Worm (Caenorhabditis elegans) whole organism, L3 larva: ENCODE results near the gene W03B1.9.
"Not testable (repeated sequence)": the region's sequence is repeated elsewhere in the genome, so short reads cannot be mapped to it uniquely, and the experiment has no call there.

ENCODE experiments used
- ceh-16 ChIP-seq: sonication (generic microtip); optimal IDR thresholded peaks from 2 replicates; lab custom pipeline; 2017; ENCODE audit warnings: missing biosample characterization, missing genetic modification characterization
- elt-1 ChIP-seq: fragments of 150-350 bp; optimal IDR thresholded peaks from 2 replicates; lab custom pipeline; 2014; ENCODE audit warnings: missing biosample characterization, missing genetic modification characterization
- elt-2 ChIP-seq: sonication (generic microtip); optimal IDR thresholded peaks from 2 replicates; lab custom pipeline; 2016; ENCODE audit warnings: missing genetic modification reagents, mild to moderate bottlenecking, missing genetic modification characterization, missing compliant biosample characterization
- mml-1 ChIP-seq: fragments of 150-350 bp; sonication (generic microtip); optimal IDR thresholded peaks from 3 replicates; lab custom pipeline; 2014; ENCODE audit warnings: missing biosample characterization, missing genetic modification characterization
- nhr-237 ChIP-seq: fragments of 150-350 bp; optimal IDR thresholded peaks from 2 replicates; lab custom pipeline; 2014; ENCODE audit warnings: missing biosample characterization, missing genetic modification characterization
- pha-4 ChIP-seq: fragments of 150-350 bp; optimal IDR thresholded peaks from 2 replicates; lab custom pipeline; 2014; ENCODE audit warnings: missing biosample characterization, missing genetic modification reagents, missing genetic modification characterization
- sea-2 ChIP-seq: fragments of 150-350 bp; sonication (generic microtip); optimal IDR thresholded peaks from 4 replicates; lab custom pipeline; 2014; ENCODE audit warnings: missing biosample characterization, missing genetic modification reagents, missing genetic modification characterization
- skn-1 ChIP-seq: fragments of 150-350 bp; optimal IDR thresholded peaks from 2 replicates; lab custom pipeline; 2014; ENCODE audit warnings: missing biosample characterization, missing genetic modification characterization
- unc-39 ChIP-seq: sonication (generic microtip); optimal IDR thresholded peaks from 4 replicates; lab custom pipeline; 2017; ENCODE audit warnings: missing biosample characterization, missing genetic modification characterization
- zag-1 ChIP-seq: fragments of 150-350 bp; optimal IDR thresholded peaks from 2 replicates; lab custom pipeline; 2014; ENCODE audit warnings: missing biosample characterization, missing genetic modification characterization
- ztf-4 ChIP-seq: fragments of 150-350 bp; optimal IDR thresholded peaks from 2 replicates; lab custom pipeline; 2014; ENCODE audit warnings: missing biosample characterization, missing genetic modification characterization

DNA sequence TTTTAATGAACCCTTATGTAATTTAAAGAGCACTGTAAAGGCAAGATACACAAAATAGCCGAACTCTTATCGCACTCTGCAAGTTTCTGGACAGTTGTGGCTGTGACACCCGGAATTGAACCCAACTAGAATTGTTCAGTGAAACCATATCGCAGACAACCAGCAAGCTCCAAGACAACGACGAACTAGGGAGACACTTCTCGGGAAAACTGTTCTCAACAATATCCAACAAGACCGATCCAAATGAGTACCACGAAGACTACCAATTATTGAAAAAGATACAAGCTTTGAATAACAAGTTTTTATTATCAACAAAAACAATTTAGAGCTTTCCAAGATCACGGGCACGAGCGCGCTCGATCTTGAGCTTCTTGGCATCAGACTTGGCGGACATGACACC, 32.1 kb upstream of the W03B1.9 start:
- TF ChIP-seq mml-1; zag-1 (tag; lab: Kevin White, UChicago); elt-1 (tag; lab: Kevin White, UChicago); pha-4 (tag; lab: Kevin White, UChicago); unc-39; ztf-4; nhr-237 (tag; lab: Kevin White, UChicago); skn-1 (tag; lab: Kevin White, UChicago); ceh-16 (tag; lab: Kevin White, UChicago); sea-2 (GFP tag; lab: Kevin White, UChicago): not testable (repeated sequence)
- TF ChIP-seq elt-2 (tag; lab: Kevin White, UChicago) = peak; percentile 4
